Worm (Caenorhabditis elegans): ENCODE data around the gene col-20.

col-20 gene

DNA sequence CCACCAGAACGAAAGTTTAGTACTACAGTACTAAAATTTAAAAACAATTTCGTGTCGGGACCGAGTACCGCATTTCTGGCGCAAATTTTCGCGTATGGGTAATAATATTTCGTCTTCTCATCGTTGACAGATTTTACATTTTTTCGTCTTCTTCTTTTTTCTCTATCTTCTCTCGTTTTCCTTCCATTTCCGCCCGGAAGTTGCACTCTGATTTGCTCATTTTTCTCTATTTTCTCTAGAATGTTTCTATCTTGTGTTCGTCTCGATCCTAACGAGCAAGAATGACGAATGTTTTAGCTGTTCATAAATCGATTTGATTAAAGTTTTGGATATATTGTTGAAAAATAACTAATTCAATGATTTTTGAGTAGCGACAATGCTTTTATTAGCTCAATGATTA, 15.1 kb downstream of the col-20 start:
- TF ChIP-seq R02D3.7 (tag; optimal IDR thresholded peaks at IDR 0.05) (no peak), lsy-2 (tag; optimal IDR thresholded peaks at IDR 0.05) (peak; percentile 2 to 24), C34F6.9 (tag; optimal IDR thresholded peaks at IDR 0.05) (peak; percentile 15), sma-9 (GFP tag; optimal IDR thresholded peaks at IDR 0.05) (peak; percentile 49), sma-9 (tag; optimal IDR thresholded peaks at IDR 0.05) (no peak)

DNA sequence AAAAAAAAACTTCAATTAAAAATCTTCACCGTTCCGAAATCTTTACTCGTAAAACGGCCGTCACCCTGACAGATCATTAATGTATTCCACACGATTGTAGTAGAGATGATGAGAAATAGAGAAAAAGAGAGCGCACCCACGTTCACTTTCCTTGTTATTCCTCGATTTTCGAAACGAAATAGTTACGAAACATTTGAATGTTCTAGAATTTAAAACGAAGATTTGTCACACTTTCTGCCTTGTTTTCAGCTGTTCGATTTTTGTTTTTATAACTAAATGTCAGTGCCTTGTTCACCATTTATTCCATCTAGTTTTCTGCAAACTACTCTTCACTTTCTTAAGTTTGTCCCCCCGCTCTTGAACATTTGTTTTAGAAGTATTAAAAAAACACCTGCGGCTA, 15.8 kb downstream of the col-20 start:
- peak; percentile 35 for TF ChIP-seq unc-55 (GFP tag; optimal IDR thresholded peaks at IDR 0.05)
- no peak for TF ChIP-seq mdl-1 (tag; optimal IDR thresholded peaks at IDR 0.05)
- no peak for TF ChIP-seq sma-9 (GFP tag; optimal IDR thresholded peaks at IDR 0.05)
- TF ChIP-seq sma-9 (tag; optimal IDR thresholded peaks at IDR 0.05) = no peak
- peak; percentile 39 for TF ChIP-seq C34F6.9 (tag; optimal IDR thresholded peaks at IDR 0.05)

DNA sequence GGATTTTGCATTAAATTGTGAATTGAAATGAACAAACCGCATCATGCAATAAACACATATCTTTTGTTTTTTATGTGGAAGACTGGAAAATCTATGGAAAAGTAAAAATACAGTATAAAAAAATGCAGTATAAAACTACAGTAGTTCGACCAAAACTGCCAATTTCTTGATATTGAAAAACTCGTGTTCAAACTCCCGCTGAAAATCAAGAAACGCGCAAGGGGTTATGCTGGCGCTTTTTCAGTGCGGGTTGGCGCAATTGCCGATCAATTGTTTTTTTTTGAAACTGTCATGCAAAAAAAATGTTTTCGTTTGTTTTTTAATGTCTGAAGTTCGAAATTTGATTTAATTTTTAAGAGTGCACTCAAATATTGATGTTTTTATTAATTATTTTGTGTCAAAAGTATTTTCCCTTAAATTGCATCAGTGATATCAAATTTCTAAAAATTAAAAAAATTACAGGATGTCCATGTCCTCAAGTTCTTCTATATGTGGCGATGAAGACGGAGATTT, 18.9 kb downstream of the col-20 start, which contains the start of gene dnj-9:
TSS of gene dnj-9 (plus strand) at position 463 of the 513 bp plus-strand sequence.
- TF ChIP-seq skn-1 (tag; optimal IDR thresholded peaks at IDR 0.05) (peak; percentile 58), nhr-25 (tag; optimal IDR thresholded peaks at IDR 0.05) (peak; percentile 97), sem-4 (tag; optimal IDR thresholded peaks at IDR 0.05) (peak; percentile 95), ztf-4 (tag; optimal IDR thresholded peaks at IDR 0.05) (peak; percentile 91), peb-1 (tag; optimal IDR thresholded peaks at IDR 0.05) (no peak), R02D3.7 (tag; optimal IDR thresholded peaks at IDR 0.05) (peak; percentile 78), lsy-2 (tag; optimal IDR thresholded peaks at IDR 0.05) (peak; percentile 95 to 96), mbf-1 (tag; optimal IDR thresholded peaks at IDR 0.05) (no peak), ceh-82 (tag; optimal IDR thresholded peaks at IDR 0.05) (peak; percentile 43), aly-2 (tag; optimal IDR thresholded peaks at IDR 0.05) (no peak), lin-13 (GFP tag; optimal IDR thresholded peaks at IDR 0.05) (peak; percentile 95), nhr-21 (tag; optimal IDR thresholded peaks at IDR 0.05) (peak; percentile 93), snpc-4 (tag; optimal IDR thresholded peaks at IDR 0.05) (peak; percentile 84), nhr-12 (tag; optimal IDR thresholded peaks at IDR 0.05) (peak; percentile 60), elt-3 (tag; optimal IDR thresholded peaks at IDR 0.05) (no peak), crh-2 (tag; optimal IDR thresholded peaks at IDR 0.05) (peak; percentile 96), gmeb-1 (tag; optimal IDR thresholded peaks at IDR 0.05) (peak; percentile 100), nhr-77 (tag; optimal IDR thresholded peaks at IDR 0.05) (peak; percentile 79), C34F6.9 (tag; optimal IDR thresholded peaks at IDR 0.05) (peak; percentile 98), ztf-11 (tag; optimal IDR thresholded peaks at IDR 0.05) (no peak), nhr-129 (tag; optimal IDR thresholded peaks at IDR 0.05) (peak; percentile 87), ztf-1 (GFP tag; conservative IDR thresholded peaks at IDR 0.05) (no peak), unc-62 (GFP tag; optimal IDR thresholded peaks at IDR 0.05) (peak; percentile 63), unc-39 (tag; optimal IDR thresholded peaks at IDR 0.05) (no peak), lin-39 (tag; optimal IDR thresholded peaks at IDR 0.05) (no peak), dmd-4 (tag; optimal IDR thresholded peaks at IDR 0.05) (peak; percentile 63), nhr-6 (tag; optimal IDR thresholded peaks at IDR 0.05) (peak; percentile 89), ceh-16 (tag; optimal IDR thresholded peaks at IDR 0.05) (peak; percentile 6), alr-1 (tag; optimal IDR thresholded peaks at IDR 0.05) (peak; percentile 38), fos-1 (tag; optimal IDR thresholded peaks at IDR 0.05) (peak; percentile 77), F13H6.1 (tag; optimal IDR thresholded peaks at IDR 0.05) (peak; percentile 96), sma-9 (GFP tag; optimal IDR thresholded peaks at IDR 0.05) (peak; percentile 98), sma-9 (tag; optimal IDR thresholded peaks at IDR 0.05) (no peak), Y55F3AM.14 (GFP tag; optimal IDR thresholded peaks at IDR 0.05) (no peak), nhr-23 (tag; optimal IDR thresholded peaks at IDR 0.05) (no peak), lin-11 (tag; optimal IDR thresholded peaks at IDR 0.05) (peak; percentile 90), mdl-1 (tag; optimal IDR thresholded peaks at IDR 0.05) (peak in 1 of 2 experiments; percentile 62), ama-1 (optimal IDR thresholded peaks at IDR 0.05) (peak; percentile 77), ZK546.5 (tag; optimal IDR thresholded peaks at IDR 0.05) (peak; percentile 68), unc-55 (GFP tag; optimal IDR thresholded peaks at IDR 0.05) (peak; percentile 98), sma-3 (GFP tag; optimal IDR thresholded peaks at IDR 0.05) (peak; percentile 96), nhr-237 (tag; optimal IDR thresholded peaks at IDR 0.05) (peak; percentile 45), elt-1 (tag; optimal IDR thresholded peaks at IDR 0.05) (no peak), egl-27 (tag; optimal IDR thresholded peaks at IDR 0.05) (peak; percentile 94), nhr-11 (tag; optimal IDR thresholded peaks at IDR 0.05) (no peak), nhr-10 (tag; optimal IDR thresholded peaks at IDR 0.05) (peak; percentile 91), blmp-1 (tag; optimal IDR thresholded peaks at IDR 0.05; ENCODE audit: insufficient read depth) (peak; percentile 77), zag-1 (tag; optimal IDR thresholded peaks at IDR 0.05) (peak; percentile 85), mab-5 (tag; optimal IDR thresholded peaks at IDR 0.05) (peak; percentile 93)

Data from whole organism, L2 larva.